Fruit fly (Drosophila melanogaster) whole organism, embryonic: ENCODE measurements around the gene CG15286.

Source experiments
- B-H2 ChIP-seq: fragments of 200-800 bp; sonication (Bioruptor generic); optimal IDR thresholded peaks from 2 replicates; lab custom pipeline; 2018; ENCODE audit warnings: missing biosample characterization, mild to moderate bottlenecking, missing genetic modification characterization
- Bgb ChIP-seq: fragments of 200-800 bp; sonication (Bioruptor generic); IDR thresholded peaks from 2 replicates; pipeline ENCODE4 v1.3.6; 2022; ENCODE audit warnings: missing biosample characterization, missing genetic modification characterization; ENCODE audit not compliant: partially characterized antibody
- Blimp-1 ChIP-seq: fragments of 200-800 bp; sonication (Bioruptor generic); optimal IDR thresholded peaks from 3 replicates; lab custom pipeline; 2018; ENCODE audit warnings: missing biosample characterization, missing genetic modification characterization, mild to moderate bottlenecking, moderate library complexity, missing genetic modification reagents
- CG11504 ChIP-seq: fragments of 200-800 bp; sonication (Bioruptor generic); optimal IDR thresholded peaks from 3 replicates; lab custom pipeline; 2019; ENCODE audit warnings: missing biosample characterization, mild to moderate bottlenecking, missing genetic modification characterization, moderate library complexity
- CG13123 ChIP-seq: fragments of 200-800 bp; sonication (Bioruptor generic); optimal IDR thresholded peaks from 2 replicates; lab custom pipeline; 2016; ENCODE audit warnings: missing biosample characterization, missing genetic modification characterization
- CG14710 ChIP-seq: fragments of 200-800 bp; sonication (Bioruptor generic); optimal IDR thresholded peaks from 3 replicates; lab custom pipeline; 2019; ENCODE audit warnings: missing biosample characterization, mild to moderate bottlenecking, missing genetic modification characterization, moderate library complexity
- CG14860 ChIP-seq: fragments of 200-800 bp; sonication (Bioruptor generic); IDR thresholded peaks from 3 replicates; pipeline ENCODE4 v1.3.6; 2022; ENCODE audit warnings: missing biosample characterization, missing genetic modification characterization; ENCODE audit not compliant: partially characterized antibody
- CG17328 ChIP-seq: fragments of 200-800 bp; sonication (Bioruptor generic); IDR thresholded peaks from 2 replicates; pipeline ENCODE4 v1.3.6; 2022; ENCODE audit warnings: missing biosample characterization, missing genetic modification characterization
- CG17912 ChIP-seq: fragments of 200-800 bp; sonication (Bioruptor generic); optimal IDR thresholded peaks from 2 replicates; lab custom pipeline; 2018; ENCODE audit warnings: missing biosample characterization, mild to moderate bottlenecking, missing genetic modification characterization
- CG18599 ChIP-seq: fragments of 200-800 bp; sonication (Bioruptor generic); optimal IDR thresholded peaks from 3 replicates; lab custom pipeline; 2017; ENCODE audit warnings: missing biosample characterization, missing genetic modification characterization, mild to moderate bottlenecking, moderate library complexity, missing genetic modification reagents
- CG18619 ChIP-seq: fragments of 200-800 bp; sonication (Bioruptor generic); optimal IDR thresholded peaks from 3 replicates; lab custom pipeline; 2017; ENCODE audit warnings: missing biosample characterization, mild to moderate bottlenecking, missing genetic modification characterization
- CG30403 ChIP-seq: fragments of 200-800 bp; sonication (Bioruptor generic); optimal IDR thresholded peaks from 3 replicates; lab custom pipeline; 2016; ENCODE audit warnings: missing biosample characterization, missing genetic modification characterization
- CG33557 ChIP-seq: fragments of 200-800 bp; sonication (Bioruptor generic); optimal IDR thresholded peaks from 2 replicates; lab custom pipeline; 2019; ENCODE audit warnings: missing biosample characterization, mild to moderate bottlenecking, missing genetic modification characterization, moderate library complexity
- CG4360 ChIP-seq: fragments of 200-800 bp; sonication (Bioruptor generic); IDR thresholded peaks from 2 replicates; pipeline ENCODE4 v1.3.6; 2022; ENCODE audit warnings: missing biosample characterization, missing genetic modification characterization
- CG43689 ChIP-seq: fragments of 200-800 bp; sonication (Bioruptor generic); IDR thresholded peaks from 2 replicates; pipeline ENCODE4 v1.3.6; 2022; ENCODE audit warnings: missing biosample characterization, missing genetic modification characterization
- CG4404 ChIP-seq: fragments of 200-800 bp; sonication (Bioruptor generic); IDR thresholded peaks from 2 replicates; pipeline ENCODE4 v1.3.6; 2022; ENCODE audit warnings: missing biosample characterization, missing genetic modification characterization
- CG6175 ChIP-seq: fragments of 200-800 bp; sonication (Bioruptor generic); IDR thresholded peaks from 3 replicates; pipeline ENCODE4 v1.3.6; 2022; ENCODE audit warnings: missing biosample characterization, missing genetic modification characterization
- CG6254 ChIP-seq: fragments of 200-800 bp; sonication (Bioruptor generic); optimal IDR thresholded peaks from 3 replicates; lab custom pipeline; 2017; ENCODE audit warnings: mild to moderate bottlenecking, missing biosample characterization, missing genetic modification reagents, missing genetic modification characterization
- CG6683 ChIP-seq: fragments of 200-800 bp; sonication (Bioruptor generic); optimal IDR thresholded peaks from 2 replicates; lab custom pipeline; 2017; ENCODE audit warnings: missing biosample characterization, mild to moderate bottlenecking, missing genetic modification characterization, missing genetic modification reagents
- CG8478 ChIP-seq: fragments of >200 bp; optimal IDR thresholded peaks from 2 replicates; lab custom pipeline; 2018
- CG9215 ChIP-seq: fragments of 200-800 bp; sonication (Bioruptor generic); IDR thresholded peaks from 2 replicates; pipeline ENCODE4 v1.3.6; 2022; ENCODE audit warnings: missing biosample characterization, missing genetic modification characterization
- CG9876 ChIP-seq: fragments of 200-800 bp; sonication (Bioruptor generic); optimal IDR thresholded peaks from 2 replicates; lab custom pipeline; 2016; ENCODE audit warnings: missing biosample characterization, missing genetic modification characterization
- Doc2 ChIP-seq: fragments of 200-800 bp; sonication (Bioruptor generic); IDR thresholded peaks from 2 replicates; pipeline ENCODE4 v1.3.6; 2022; ENCODE audit warnings: missing biosample characterization, missing genetic modification characterization
- Drgx ChIP-seq: fragments of 200-800 bp; sonication (Bioruptor generic); IDR thresholded peaks from 2 replicates; pipeline ENCODE4 v1.3.6; 2022; ENCODE audit warnings: missing biosample characterization, missing genetic modification characterization
- E2f1 ChIP-seq: fragments of 200-800 bp; sonication (Bioruptor generic); IDR thresholded peaks from 2 replicates; pipeline ENCODE4 v1.3.6; 2022; ENCODE audit warnings: missing biosample characterization, missing genetic modification characterization
- Hr78 ChIP-seq, 2 experiments: fragments of 200-800 bp in 1 of 2; fragments of >200 bp in 1 of 2; sonication (Bioruptor generic) in 1 of 2; optimal IDR thresholded peaks; 2 replicates each; lab custom pipeline; 2017 to 2019; ENCODE audit warnings: missing biosample characterization in 2 of 2, missing genetic modification characterization in 2 of 2, mild to moderate bottlenecking in 1 of 2, moderate library complexity in 1 of 2
- Ravus ChIP-seq: fragments of 200-800 bp; sonication (Bioruptor generic); IDR thresholded peaks from 2 replicates; pipeline ENCODE4 v1.3.6; 2022; ENCODE audit warnings: missing biosample characterization, missing genetic modification characterization
- Rx ChIP-seq: fragments of 200-800 bp; sonication (Bioruptor generic); IDR thresholded peaks from 2 replicates; pipeline ENCODE4 v1.3.6; 2022; ENCODE audit warnings: missing biosample characterization, missing genetic modification characterization
- Sin3A ChIP-seq: fragments of >200 bp; optimal IDR thresholded peaks from 2 replicates; lab custom pipeline; 2018
- Stat92E ChIP-seq, 3 experiments: fragments of >200 bp in 2 of 3; fragments of 200-800 bp in 1 of 3; sonication (Bioruptor generic) in 1 of 3; optimal IDR thresholded peaks; 2 replicates each; lab custom pipeline; 2017 to 2019; ENCODE audit warnings: missing biosample characterization in 3 of 3, missing genetic modification characterization in 3 of 3, mild to moderate bottlenecking in 1 of 3, moderate library complexity in 1 of 3
- YL-1 ChIP-seq: fragments of 200-800 bp; sonication (Bioruptor generic); optimal IDR thresholded peaks from 3 replicates; lab custom pipeline; 2017; ENCODE audit warnings: missing biosample characterization, mild to moderate bottlenecking, missing genetic modification characterization
- abd-A ChIP-seq: fragments of 200-800 bp; sonication (Bioruptor generic); optimal IDR thresholded peaks from 3 replicates; lab custom pipeline; 2019; ENCODE audit warnings: missing biosample characterization, mild to moderate bottlenecking, missing genetic modification characterization, moderate library complexity
- br ChIP-seq: fragments of >200 bp; optimal IDR thresholded peaks from 2 replicates; lab custom pipeline; 2017
- cato ChIP-seq: fragments of 200-800 bp; sonication (Bioruptor generic); optimal IDR thresholded peaks from 2 replicates; lab custom pipeline; 2016; ENCODE audit warnings: missing biosample characterization, missing genetic modification characterization, borderline replicate concordance
- ci ChIP-seq: fragments of 200-800 bp; sonication (Bioruptor generic); IDR thresholded peaks from 3 replicates; pipeline ENCODE4 v1.3.6; 2022; ENCODE audit warnings: missing biosample characterization, missing genetic modification characterization
- danr ChIP-seq: fragments of 200-800 bp; sonication (Bioruptor generic); IDR thresholded peaks from 2 replicates; pipeline ENCODE4 v1.3.6; 2022; ENCODE audit warnings: missing biosample characterization, missing genetic modification characterization
- dm ChIP-seq: fragments of 200-800 bp; sonication (Bioruptor generic); optimal IDR thresholded peaks from 3 replicates; lab custom pipeline; 2016; ENCODE audit warnings: missing biosample characterization, missing genetic modification characterization
- dmrt99B ChIP-seq: fragments of 200-800 bp; sonication (Bioruptor generic); optimal IDR thresholded peaks from 2 replicates; lab custom pipeline; 2018; ENCODE audit warnings: missing biosample characterization, mild to moderate bottlenecking, missing genetic modification characterization, moderate library complexity
- dysf ChIP-seq: fragments of 200-800 bp; sonication (Bioruptor generic); IDR thresholded peaks from 3 replicates; pipeline ENCODE4 v1.3.6; 2022; ENCODE audit warnings: missing biosample characterization, missing genetic modification characterization
- fd64A ChIP-seq: fragments of 200-800 bp; sonication (Bioruptor generic); optimal IDR thresholded peaks from 3 replicates; lab custom pipeline; 2018; ENCODE audit warnings: missing biosample characterization, mild to moderate bottlenecking, missing genetic modification characterization
- fu2 ChIP-seq: fragments of 200-800 bp; sonication (Bioruptor generic); optimal IDR thresholded peaks from 2 replicates; lab custom pipeline; 2016; ENCODE audit warnings: missing biosample characterization, missing genetic modification characterization
- gt ChIP-seq: fragments of 200-800 bp; sonication (Bioruptor generic); IDR thresholded peaks from 2 replicates; pipeline ENCODE4 v1.3.6; 2022; ENCODE audit warnings: missing biosample characterization, missing genetic modification characterization
- her ChIP-seq: fragments of 200-800 bp; sonication (Bioruptor generic); optimal IDR thresholded peaks from 2 replicates; lab custom pipeline; 2016; ENCODE audit warnings: missing biosample characterization, missing genetic modification characterization
- hkb ChIP-seq, 2 experiments: fragments of 200-800 bp in 1 of 2; fragments of >200 bp in 1 of 2; sonication (Bioruptor generic) in 1 of 2; IDR thresholded peaks in 1 of 2; optimal IDR thresholded peaks in 1 of 2; 2 replicates each; pipeline versions ENCODE4 v1.3.6 to Lab custom; 2017 to 2022; ENCODE audit warnings: missing biosample characterization in 1 of 2, missing genetic modification characterization in 1 of 2
- lab ChIP-seq: fragments of 200-800 bp; sonication (Bioruptor generic); optimal IDR thresholded peaks from 3 replicates; lab custom pipeline; 2017; ENCODE audit warnings: missing biosample characterization, missing genetic modification characterization, mild to moderate bottlenecking, moderate library complexity, missing genetic modification reagents
- mam ChIP-seq: fragments of 200-800 bp; sonication (Bioruptor generic); optimal IDR thresholded peaks from 3 replicates; lab custom pipeline; 2016; ENCODE audit warnings: missing biosample characterization, missing genetic modification characterization
- nerfin-1 ChIP-seq: fragments of 200-800 bp; sonication (Bioruptor generic); optimal IDR thresholded peaks from 3 replicates; lab custom pipeline; 2019; ENCODE audit warnings: missing biosample characterization, mild to moderate bottlenecking, missing genetic modification characterization, moderate library complexity
- scrt ChIP-seq: fragments of 200-800 bp; sonication (Bioruptor generic); optimal IDR thresholded peaks from 2 replicates; lab custom pipeline; 2018; ENCODE audit warnings: missing biosample characterization, mild to moderate bottlenecking, missing genetic modification characterization, moderate library complexity
- slp2 ChIP-seq: fragments of 200-800 bp; sonication (Bioruptor generic); optimal IDR thresholded peaks from 2 replicates; lab custom pipeline; 2016; ENCODE audit warnings: missing biosample characterization, missing genetic modification characterization
- sug ChIP-seq: fragments of 200-800 bp; optimal IDR thresholded peaks from 2 replicates; lab custom pipeline; 2019; ENCODE audit warnings: missing biosample characterization, mild to moderate bottlenecking, missing genetic modification characterization, moderate library complexity
- yki ChIP-seq: fragments of >200 bp; optimal IDR thresholded peaks from 3 replicates; lab custom pipeline; 2018

CG15286 gene

DNA sequence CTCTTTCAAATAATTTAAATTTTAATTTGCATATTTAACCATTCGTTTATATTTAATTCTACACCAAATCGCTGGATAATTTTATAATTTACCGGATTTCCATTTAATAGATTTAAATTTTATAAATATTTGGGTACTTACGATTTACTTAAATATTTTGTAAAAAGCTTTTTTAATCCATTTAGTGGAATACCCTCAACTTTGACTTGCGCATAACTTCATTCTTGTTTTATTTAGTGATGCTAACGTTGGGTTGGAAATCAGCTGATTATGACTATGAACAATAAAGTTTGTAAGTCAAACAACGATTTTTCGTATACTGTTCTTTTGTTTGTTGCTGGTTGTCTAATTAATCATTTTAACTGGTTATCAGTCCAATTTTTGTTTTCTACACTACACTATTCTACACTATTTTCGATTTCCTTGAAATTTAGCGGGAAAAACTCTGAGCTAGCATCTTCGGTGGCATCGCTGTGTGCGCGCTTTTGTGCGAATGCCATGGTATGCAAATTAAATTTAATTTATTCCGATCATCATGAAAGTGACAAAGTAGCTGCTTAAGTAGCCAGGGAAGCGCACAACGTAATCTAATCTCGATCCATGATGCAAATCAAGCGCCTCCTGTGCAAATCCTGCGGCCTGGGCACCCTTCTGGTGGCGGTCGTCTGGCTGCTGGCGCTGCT lies 20.9 kb downstream of the CG15286 start, which contains the start of gene Pgant35A (continued):
- TF ChIP-seq CG14860 (GFP tag; lab: Robert Waterston, UW) (no peak), CG17328 (no peak), YL-1 (GFP tag; lab: Kevin White, UChicago) (peak; percentile 39), CG9876 (GFP tag; lab: Kevin White, UChicago) (no peak), yki (no peak), CG8478 (lab: Kevin White, UChicago) (no peak), cato (GFP tag; lab: Kevin White, UChicago) (no peak), dm (GFP tag; lab: Kevin White, UChicago) (no peak), her (GFP tag; lab: Kevin White, UChicago) (peak; percentile 6), CG13123 (no peak), Bgb (GFP tag; lab: Robert Waterston, UW) (no peak), Blimp-1 (GFP tag; lab: Kevin White, UChicago) (peak; percentile 39), br (lab: Kevin White, UChicago) (no peak), fu2 (GFP tag; lab: Kevin White, UChicago) (peak; percentile 28), slp2 (GFP tag; lab: Kevin White, UChicago) (no peak), CG6175 (GFP tag; lab: Robert Waterston, UW) (no peak), CG6254 (GFP tag; lab: Kevin White, UChicago) (no peak), CG6683 (GFP tag; lab: Kevin White, UChicago) (no peak), dysf (GFP tag; lab: Robert Waterston, UW) (peak; percentile 14; the same call in 1 of the 3 replicates), CG18619 (peak; percentile 24), lab (GFP tag; lab: Kevin White, UChicago) (no peak), Hr78 (GFP tag; optimal IDR thresholded peaks at IDR 0.05; lab: Kevin White, UChicago) (no peak), Rx (GFP tag; lab: Robert Waterston, UW) (no peak), Stat92E (GFP tag; optimal IDR thresholded peaks at IDR 0.05; lab: Kevin White, UChicago) (no peak), Doc2 (GFP tag; lab: Robert Waterston, UW) (no peak), dmrt99B (tag; lab: Kevin White, UChicago) (peak; percentile 32), danr (GFP tag; lab: Robert Waterston, UW) (no peak), hkb (optimal IDR thresholded peaks at IDR 0.05; lab: Kevin White, UChicago) (peak; percentile 9), hkb (GFP tag; IDR thresholded peaks at IDR 0.05; lab: Robert Waterston, UW) (no peak), Ravus (GFP tag; lab: Robert Waterston, UW) (no peak), scrt (GFP tag; lab: Kevin White, UChicago) (no peak), abd-A (tag; lab: Kevin White, UChicago) (peak; percentile 74), CG9215 (no peak), nerfin-1 (tag; lab: Kevin White, UChicago) (no peak), gt (GFP tag; lab: Robert Waterston, UW) (no peak), CG4404 (GFP tag; lab: Robert Waterston, UW) (no peak), Sin3A (lab: Kevin White, UChicago) (peak; percentile 36), CG30403 (GFP tag; lab: Kevin White, UChicago) (peak; percentile 54), CG14710 (tag; lab: Kevin White, UChicago) (peak; percentile 44), CG43689 (GFP tag; lab: Robert Waterston, UW) (no peak), ci (no peak), CG18599 (GFP tag; lab: Kevin White, UChicago) (peak; percentile 9), fd64A (GFP tag; lab: Kevin White, UChicago) (no peak), sug (tag; lab: Kevin White, UChicago) (peak; percentile 45), CG33557 (no peak), CG11504 (peak; percentile 57), E2f1 (GFP tag; lab: Robert Waterston, UW) (no peak), mam (peak; percentile 33), B-H2 (peak; percentile 21), CG17912 (GFP tag; lab: Kevin White, UChicago) (no peak), CG4360 (GFP tag; lab: Robert Waterston, UW) (no peak), Drgx (GFP tag; lab: Robert Waterston, UW) (no peak)
